Fruit fly (Drosophila melanogaster): Measurements from ENCODE around the gene Serinc.

- peak; percentile 11; the same call in 1 of the 2 replicates for TF ChIP-seq CG4404 (GFP tag; IDR thresholded peaks at IDR 0.05)
- peak; percentile 0 for TF ChIP-seq slou (GFP tag; optimal IDR thresholded peaks at IDR 0.05)
- TF ChIP-seq az2 (GFP tag; optimal IDR thresholded peaks at IDR 0.05), result peak; percentile 53
- peak; percentile 66 for TF ChIP-seq sug (tag; optimal IDR thresholded peaks at IDR 0.05)
- peak; percentile 51 for TF ChIP-seq jumu (GFP tag; optimal IDR thresholded peaks at IDR 0.05)
- 0 out of 3 replicates have a peak, but pooled peaks have one; percentile 17 for TF ChIP-seq ase (GFP tag; IDR thresholded peaks at IDR 0.05)
- TF ChIP-seq disco-r (GFP tag; optimal IDR thresholded peaks at IDR 0.05), result no peak
- TF ChIP-seq CG3847 (GFP tag; IDR thresholded peaks at IDR 0.05), result peak; percentile 75
- TF ChIP-seq CG9817 (tag; optimal IDR thresholded peaks at IDR 0.05), result peak; percentile 21
- TF ChIP-seq kah (GFP tag; optimal IDR thresholded peaks at IDR 0.05), result no peak
- peak; percentile 25 for TF ChIP-seq CG3838 (GFP tag; optimal IDR thresholded peaks at IDR 0.05)
- TF ChIP-seq CG2889 (GFP tag; IDR thresholded peaks at IDR 0.05), result no peak
- TF ChIP-seq CG6689 (GFP tag; IDR thresholded peaks at IDR 0.05), result no peak
- no peak for TF ChIP-seq cas (GFP tag; IDR thresholded peaks at IDR 0.05)
Observed at dm6 chr3L:16412394-16412950, at the start of gene Serinc.

Measured in whole organism, embryonic.